Fruit fly (Drosophila melanogaster) whole organism, embryonic: ENCODE measurements around the gene cmet.

Source experiments
- Atf6 ChIP-seq: fragments of 200-800 bp; sonication (Bioruptor generic); IDR thresholded peaks from 2 replicates; pipeline ENCODE4 v1.3.6; 2022; ENCODE audit warnings: missing biosample characterization, missing genetic modification characterization
- C15 ChIP-seq: fragments of 200-800 bp; sonication (Bioruptor generic); IDR thresholded peaks from 3 replicates; pipeline ENCODE4 v1.3.6; 2022; ENCODE audit warnings: missing biosample characterization, missing genetic modification characterization
- CG10267 ChIP-seq: fragments of 200-800 bp; sonication (Bioruptor generic); optimal IDR thresholded peaks from 2 replicates; lab custom pipeline; 2018; ENCODE audit warnings: missing biosample characterization, mild to moderate bottlenecking, missing genetic modification characterization, moderate library complexity
- CG10431 ChIP-seq: fragments of 200-800 bp; sonication (Bioruptor generic); optimal IDR thresholded peaks from 3 replicates; lab custom pipeline; 2018; ENCODE audit warnings: missing biosample characterization, mild to moderate bottlenecking, missing genetic modification characterization
- CG10462 ChIP-seq: fragments of 200-800 bp; sonication (Bioruptor generic); optimal IDR thresholded peaks from 2 replicates; lab custom pipeline; 2016; ENCODE audit warnings: missing biosample characterization, missing genetic modification characterization
- CG12219 ChIP-seq: fragments of 200-800 bp; sonication (Bioruptor generic); optimal IDR thresholded peaks from 3 replicates; lab custom pipeline; 2018; ENCODE audit warnings: missing biosample characterization, mild to moderate bottlenecking, missing genetic modification characterization
- CG13424 ChIP-seq: fragments of 200-800 bp; sonication (Bioruptor generic); optimal IDR thresholded peaks from 2 replicates; lab custom pipeline; 2019; ENCODE audit warnings: missing biosample characterization, mild to moderate bottlenecking, missing genetic modification characterization, moderate library complexity
- CG15479 ChIP-seq: fragments of 200-800 bp; sonication (Bioruptor generic); optimal IDR thresholded peaks from 3 replicates; lab custom pipeline; 2019; ENCODE audit warnings: missing biosample characterization, mild to moderate bottlenecking, missing genetic modification characterization, moderate library complexity
- CG15514 ChIP-seq: fragments of 200-800 bp; sonication (Bioruptor generic); optimal IDR thresholded peaks from 3 replicates; lab custom pipeline; 2017; ENCODE audit warnings: missing biosample characterization, missing genetic modification characterization, mild to moderate bottlenecking, moderate library complexity, missing genetic modification reagents
- CG1603 ChIP-seq: fragments of 200-800 bp; sonication (Bioruptor generic); optimal IDR thresholded peaks from 2 replicates; lab custom pipeline; 2019; ENCODE audit warnings: missing biosample characterization, mild to moderate bottlenecking, missing genetic modification characterization, moderate library complexity
- CG17802 ChIP-seq: fragments of 200-800 bp; sonication (Bioruptor generic); optimal IDR thresholded peaks from 2 replicates; lab custom pipeline; 2018; ENCODE audit warnings: missing biosample characterization, mild to moderate bottlenecking, missing genetic modification characterization, moderate library complexity
- CG18262 ChIP-seq: fragments of 200-800 bp; optimal IDR thresholded peaks from 3 replicates; lab custom pipeline; 2019; ENCODE audit warnings: missing biosample characterization, mild to moderate bottlenecking, missing genetic modification characterization, moderate library complexity
- CG18476 ChIP-seq: fragments of 200-800 bp; sonication (Bioruptor generic); optimal IDR thresholded peaks from 2 replicates; lab custom pipeline; 2016; ENCODE audit warnings: missing biosample characterization, mild to moderate bottlenecking, missing genetic modification characterization
- CG31441 ChIP-seq: fragments of 200-800 bp; sonication (Bioruptor generic); IDR thresholded peaks from 2 replicates; pipeline ENCODE4 v1.3.6; 2022; ENCODE audit warnings: missing biosample characterization, missing genetic modification characterization
- CG33557 ChIP-seq: fragments of 200-800 bp; sonication (Bioruptor generic); optimal IDR thresholded peaks from 2 replicates; lab custom pipeline; 2019; ENCODE audit warnings: missing biosample characterization, mild to moderate bottlenecking, missing genetic modification characterization, moderate library complexity
- CG34376 ChIP-seq: fragments of 200-800 bp; sonication (Bioruptor generic); optimal IDR thresholded peaks from 2 replicates; lab custom pipeline; 2018; ENCODE audit warnings: missing biosample characterization, mild to moderate bottlenecking, missing genetic modification characterization
- CG4360 ChIP-seq: fragments of 200-800 bp; sonication (Bioruptor generic); IDR thresholded peaks from 2 replicates; pipeline ENCODE4 v1.3.6; 2022; ENCODE audit warnings: missing biosample characterization, missing genetic modification characterization
- CG9215 ChIP-seq: fragments of 200-800 bp; sonication (Bioruptor generic); IDR thresholded peaks from 2 replicates; pipeline ENCODE4 v1.3.6; 2022; ENCODE audit warnings: missing biosample characterization, missing genetic modification characterization
- CG9437 ChIP-seq: fragments of 200-800 bp; sonication (Bioruptor generic); optimal IDR thresholded peaks from 2 replicates; lab custom pipeline; 2018; ENCODE audit warnings: missing biosample characterization, mild to moderate bottlenecking, missing genetic modification characterization
- CG9797 ChIP-seq: fragments of 200-800 bp; sonication (Bioruptor generic); optimal IDR thresholded peaks from 3 replicates; lab custom pipeline; 2018; ENCODE audit warnings: missing biosample characterization, mild to moderate bottlenecking, missing genetic modification characterization
- CG9932 ChIP-seq: fragments of 200-800 bp; sonication (Bioruptor generic); IDR thresholded peaks from 2 replicates; pipeline ENCODE4 v1.3.6; 2022; ENCODE audit warnings: missing biosample characterization, missing genetic modification characterization
- Chrac-16 ChIP-seq: fragments of 200-800 bp; sonication (Bioruptor generic); optimal IDR thresholded peaks from 3 replicates; lab custom pipeline; 2016; ENCODE audit warnings: missing biosample characterization, missing genetic modification characterization
- Dbx ChIP-seq: fragments of 200-800 bp; sonication (Bioruptor generic); IDR thresholded peaks from 3 replicates; pipeline ENCODE4 v1.3.6; 2022; ENCODE audit warnings: missing biosample characterization, missing genetic modification characterization
- Deaf1 ChIP-seq: fragments of 200-800 bp; optimal IDR thresholded peaks from 3 replicates; lab custom pipeline; 2019; ENCODE audit warnings: missing biosample characterization, mild to moderate bottlenecking, missing genetic modification characterization, moderate library complexity
- Dfd ChIP-seq, 2 experiments: fragments of >200 bp; optimal IDR thresholded peaks; 2 replicates each; lab custom pipeline; 2017; ENCODE audit warnings: missing biosample characterization in 2 of 2, missing genetic modification characterization in 2 of 2
- Dip3 ChIP-seq: fragments of 200-800 bp; sonication (Bioruptor generic); optimal IDR thresholded peaks from 3 replicates; lab custom pipeline; 2016; ENCODE audit warnings: missing biosample characterization, missing genetic modification characterization
- HLH3B ChIP-seq: fragments of 200-800 bp; sonication (Bioruptor generic); IDR thresholded peaks from 2 replicates; pipeline ENCODE4 v1.3.6; 2022; ENCODE audit warnings: missing biosample characterization, missing genetic modification characterization
- Hey ChIP-seq: fragments of 200-800 bp; sonication (Bioruptor generic); optimal IDR thresholded peaks from 3 replicates; lab custom pipeline; 2018; ENCODE audit warnings: missing biosample characterization, mild to moderate bottlenecking, missing genetic modification characterization
- Hr39 ChIP-seq: fragments of >200 bp; optimal IDR thresholded peaks from 2 replicates; lab custom pipeline; 2017
- Hsf ChIP-seq: fragments of 200-800 bp; sonication (Bioruptor generic); optimal IDR thresholded peaks from 3 replicates; lab custom pipeline; 2016; ENCODE audit warnings: missing biosample characterization, missing genetic modification characterization
- MTF-1 ChIP-seq: fragments of 200-800 bp; sonication (Bioruptor generic); optimal IDR thresholded peaks from 2 replicates; lab custom pipeline; 2018; ENCODE audit warnings: missing biosample characterization, mild to moderate bottlenecking, missing genetic modification characterization, borderline replicate concordance
- Mad ChIP-seq: fragments of 200-800 bp; sonication (Bioruptor generic); optimal IDR thresholded peaks from 2 replicates; lab custom pipeline; 2016; ENCODE audit warnings: missing biosample characterization, missing genetic modification characterization
- ac ChIP-seq: fragments of 200-800 bp; sonication (Bioruptor generic); optimal IDR thresholded peaks from 3 replicates; lab custom pipeline; 2017; ENCODE audit warnings: missing biosample characterization, mild to moderate bottlenecking, missing genetic modification characterization
- bab2 ChIP-seq: fragments of 200-800 bp; sonication (Bioruptor generic); optimal IDR thresholded peaks from 2 replicates; lab custom pipeline; 2016; ENCODE audit warnings: missing biosample characterization, missing genetic modification characterization
- btn ChIP-seq: fragments of 200-800 bp; sonication (Bioruptor generic); optimal IDR thresholded peaks from 2 replicates; lab custom pipeline; 2016; ENCODE audit warnings: missing biosample characterization, missing genetic modification characterization
- dm ChIP-seq: fragments of 200-800 bp; sonication (Bioruptor generic); optimal IDR thresholded peaks from 3 replicates; lab custom pipeline; 2016; ENCODE audit warnings: missing biosample characterization, missing genetic modification characterization
- dpn ChIP-seq, 2 experiments: fragments of 200-800 bp; sonication (Bioruptor generic); optimal IDR thresholded peaks; 3 replicates each; lab custom pipeline; 2016; ENCODE audit warnings: missing biosample characterization in 2 of 2, missing genetic modification characterization in 2 of 2
- ems ChIP-seq: fragments of 200-800 bp; sonication (Bioruptor generic); optimal IDR thresholded peaks from 3 replicates; lab custom pipeline; 2016; ENCODE audit warnings: missing biosample characterization, missing genetic modification characterization
- ftz-f1 ChIP-seq: fragments of 200-800 bp; sonication (Bioruptor generic); optimal IDR thresholded peaks from 2 replicates; lab custom pipeline; 2016; ENCODE audit warnings: missing biosample characterization, missing genetic modification characterization
- gro ChIP-seq: fragments of 200-800 bp; sonication (Bioruptor generic); optimal IDR thresholded peaks from 2 replicates; lab custom pipeline; 2016; ENCODE audit warnings: missing biosample characterization, missing genetic modification characterization
- gt ChIP-seq: fragments of 200-800 bp; sonication (Bioruptor generic); IDR thresholded peaks from 2 replicates; pipeline ENCODE4 v1.3.6; 2022; ENCODE audit warnings: missing biosample characterization, missing genetic modification characterization
- h ChIP-seq: fragments of >200 bp; optimal IDR thresholded peaks from 2 replicates; lab custom pipeline; 2017
- inv ChIP-seq: fragments of 200-800 bp; sonication (Bioruptor generic); IDR thresholded peaks from 2 replicates; pipeline ENCODE4 v1.3.6; 2022; ENCODE audit warnings: missing biosample characterization, missing genetic modification characterization; ENCODE audit not compliant: partially characterized antibody
- kah ChIP-seq: fragments of 200-800 bp; sonication (Bioruptor generic); optimal IDR thresholded peaks from 2 replicates; lab custom pipeline; 2018; ENCODE audit warnings: missing biosample characterization, mild to moderate bottlenecking, missing genetic modification characterization
- nmo ChIP-seq: fragments of 200-800 bp; sonication (Bioruptor generic); optimal IDR thresholded peaks from 2 replicates; lab custom pipeline; 2018; ENCODE audit warnings: missing biosample characterization, mild to moderate bottlenecking, missing genetic modification characterization, moderate library complexity
- org-1 ChIP-seq: fragments of 200-800 bp; sonication (Bioruptor generic); optimal IDR thresholded peaks from 2 replicates; lab custom pipeline; 2017; ENCODE audit warnings: missing biosample characterization, missing genetic modification characterization
- salm ChIP-seq: fragments of 200-800 bp; sonication (Bioruptor generic); optimal IDR thresholded peaks from 2 replicates; lab custom pipeline; 2018; ENCODE audit warnings: missing biosample characterization, mild to moderate bottlenecking, missing genetic modification characterization
- sim ChIP-seq: fragments of 200-800 bp; sonication (Bioruptor generic); IDR thresholded peaks from 2 replicates; pipeline ENCODE4 v1.3.6; 2022; ENCODE audit warnings: missing biosample characterization, missing genetic modification characterization
- ttk ChIP-seq: fragments of 200-800 bp; sonication (Bioruptor generic); IDR thresholded peaks from 2 replicates; pipeline ENCODE4 v2.1.2; 2022; ENCODE audit warnings: missing biosample characterization, missing genetic modification characterization
- wdn ChIP-seq: fragments of 200-800 bp; sonication (Bioruptor generic); IDR thresholded peaks from 2 replicates; pipeline ENCODE4 v1.3.6; 2022; ENCODE audit warnings: missing biosample characterization, missing genetic modification characterization
- wor ChIP-seq: fragments of 200-800 bp; sonication (Bioruptor generic); IDR thresholded peaks from 2 replicates; pipeline ENCODE4 v1.3.6; 2022; ENCODE audit warnings: missing biosample characterization, missing genetic modification characterization
- zfh2 ChIP-seq: fragments of 200-800 bp; sonication (Bioruptor generic); optimal IDR thresholded peaks from 2 replicates; lab custom pipeline; 2016; ENCODE audit warnings: missing biosample characterization, missing genetic modification characterization

cmet gene

DNA sequence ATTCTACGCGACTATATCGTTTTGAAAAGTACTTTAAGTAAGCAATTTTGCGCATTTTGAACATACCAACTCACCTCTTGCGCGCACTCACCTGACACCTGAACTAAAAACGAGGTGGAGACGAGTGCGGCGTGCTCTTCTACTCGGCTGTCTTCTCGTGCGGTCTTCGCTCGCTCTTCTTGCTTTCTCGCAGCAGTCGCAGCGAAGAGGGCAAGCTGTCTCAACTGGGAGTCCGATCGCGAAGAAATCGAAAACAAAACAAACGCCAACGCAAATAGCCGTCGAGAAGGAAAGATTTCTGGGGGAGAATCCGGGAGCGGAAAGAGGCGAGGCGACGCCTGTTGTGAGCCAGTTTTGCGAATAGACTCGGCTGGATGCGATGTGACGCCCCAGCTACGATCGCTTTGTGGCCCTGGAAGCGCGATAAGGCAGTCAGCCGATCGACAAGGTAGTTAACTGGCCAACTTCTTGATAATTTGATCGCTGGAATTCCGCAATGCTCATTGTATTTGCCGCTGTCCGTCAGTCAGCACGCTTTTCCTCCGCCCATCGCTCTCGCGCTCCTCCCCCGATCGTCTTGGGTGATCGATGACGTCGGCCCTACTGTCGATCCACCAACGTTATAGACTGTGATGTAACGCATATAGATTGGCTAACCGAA lies 3.0 kb upstream of the cmet start (continued):
- TF ChIP-seq CG31441 (no peak), inv (GFP tag; lab: Robert Waterston, UW) (no peak), CG17802 (tag; lab: Kevin White, UChicago) (no peak), Hr39 (lab: Kevin White, UChicago) (no peak), CG1603 (no peak), CG9932 (GFP tag; lab: Robert Waterston, UW) (peak; percentile 38; the same call in 1 of the 2 replicates), CG33557 (GFP tag; lab: Kevin White, UChicago) (no peak), CG10267 (tag; lab: Kevin White, UChicago) (no peak), bab2 (GFP tag; lab: Kevin White, UChicago) (no peak), salm (tag; lab: Kevin White, UChicago) (no peak), Dbx (GFP tag; lab: Robert Waterston, UW) (peak; percentile 55; the same call in 1 of the 3 replicates), CG15479 (GFP tag; lab: Kevin White, UChicago) (no peak), Hey (tag; lab: Kevin White, UChicago) (no peak), btn (GFP tag; lab: Kevin White, UChicago) (no peak), wor (GFP tag; lab: Robert Waterston, UW) (no peak), dm (GFP tag; lab: Kevin White, UChicago) (no peak), Atf6 (GFP tag; lab: Robert Waterston, UW) (peak; percentile 13; the same call in 1 of the 2 replicates), org-1 (GFP tag; lab: Kevin White, UChicago) (no peak), HLH3B (no peak), MTF-1 (GFP tag; lab: Kevin White, UChicago) (peak; percentile 10), kah (no peak), zfh2 (GFP tag; lab: Kevin White, UChicago) (no peak), ac (GFP tag; lab: Kevin White, UChicago) (no peak), dpn (GFP tag; optimal IDR thresholded peaks at IDR 0.05; lab: Kevin White, UChicago) (no peak), CG18476 (GFP tag; lab: Kevin White, UChicago) (no peak), CG4360 (GFP tag; lab: Robert Waterston, UW) (no peak), gt (GFP tag; lab: Robert Waterston, UW) (no peak), Mad (GFP tag; lab: Kevin White, UChicago) (no peak), CG9797 (no peak), CG9215 (GFP tag; lab: Robert Waterston, UW) (no peak), Hsf (no peak), CG13424 (tag; lab: Kevin White, UChicago) (no peak), ftz-f1 (GFP tag; lab: Kevin White, UChicago) (peak; percentile 73), h (no peak), CG15514 (GFP tag; lab: Kevin White, UChicago) (peak; percentile 82), nmo (no peak), CG34376 (GFP tag; lab: Kevin White, UChicago) (peak; percentile 79), wdn (GFP tag; lab: Robert Waterston, UW) (no peak), Dfd (GFP tag; optimal IDR thresholded peaks at IDR 0.05; lab: Kevin White, UChicago) (no peak), gro (GFP tag; lab: Kevin White, UChicago) (peak; percentile 38), CG10431 (GFP tag; lab: Kevin White, UChicago) (peak; percentile 6), CG18262 (tag; lab: Kevin White, UChicago) (no peak), CG10462 (GFP tag; lab: Kevin White, UChicago) (no peak), Deaf1 (tag; lab: Kevin White, UChicago) (peak; percentile 94), ems (GFP tag; lab: Kevin White, UChicago) (no peak), Dip3 (no peak), Chrac-16 (GFP tag; lab: Kevin White, UChicago) (no peak), ttk (no peak), CG9437 (no peak), CG12219 (GFP tag; lab: Kevin White, UChicago) (no peak), sim (no peak), C15 (no peak; the same call in 2 of the 3 replicates)
